Worm (Caenorhabditis elegans) whole organism, midembryonic: ENCODE measurements around the gene W06A7.4.
A peak's percentile ranks its signal among the peaks of the same experiment; 100 is the strongest.

Experiments used
- klf-2 ChIP-seq: fragments of 200-800 bp; sonication (Bioruptor generic); conservative IDR thresholded peaks from 2 replicates; pipeline ENCODE4 v1.3.6; 2022; ENCODE audit warnings: missing genetic modification reagents, missing genetic modification characterization, missing compliant biosample characterization
- med-1 ChIP-seq: sonication (generic microtip); optimal IDR thresholded peaks from 2 replicates; lab custom pipeline; 2017; ENCODE audit warnings: missing genetic modification characterization, mild to moderate bottlenecking, missing compliant biosample characterization, antibody characterized with exemption, missing genetic modification reagents; ENCODE audit not compliant: insufficient read depth
- ztf-23 ChIP-seq: fragments of 200-800 bp; sonication (Bioruptor generic); IDR thresholded peaks from 2 replicates; pipeline ENCODE4 v1.3.6; 2022; ENCODE audit warnings: missing genetic modification reagents, missing genetic modification characterization, missing compliant biosample characterization

DNA sequence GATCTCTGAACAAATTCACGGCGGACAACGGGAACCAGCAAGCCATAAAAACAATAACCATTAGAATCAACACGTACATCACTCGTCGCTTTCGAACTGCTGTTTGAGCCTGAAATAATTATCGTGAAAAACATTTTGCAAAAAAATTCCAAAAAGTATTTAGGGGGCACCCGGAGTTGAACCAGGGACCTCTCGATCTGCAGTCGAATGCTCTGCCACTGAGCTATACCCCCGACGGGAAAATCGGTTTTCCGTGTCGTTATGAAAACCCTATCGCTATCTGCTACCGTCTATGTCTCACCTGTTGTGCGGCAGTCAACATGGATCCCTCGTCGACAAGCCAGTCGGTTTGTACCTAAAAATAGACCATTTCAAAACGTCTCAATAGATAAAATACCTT lies 31.4 kb downstream of the W06A7.4 start:
- peak; percentile 44 for TF ChIP-seq med-1 (GFP tag; lab: Kevin White, UChicago)
- peak; percentile 78; the same call in 1 of the 2 replicates for TF ChIP-seq ztf-23 (GFP tag; lab: Robert Waterston, UW)
- TF ChIP-seq klf-2 = peak; percentile 46; the same call in 1 of the 2 replicates
